Fruit fly (Drosophila melanogaster) whole organism, embryonic: Measurements from ENCODE around the gene Ccn.

Experiments
- Antp ChIP-seq: fragments of 200-800 bp; sonication (Bioruptor generic); optimal IDR thresholded peaks from 3 replicates; lab custom pipeline; 2016; ENCODE audit warnings: missing biosample characterization, missing genetic modification characterization
- Asciz ChIP-seq: fragments of 200-800 bp; sonication (Bioruptor generic); optimal IDR thresholded peaks from 2 replicates; lab custom pipeline; 2017; ENCODE audit warnings: missing biosample characterization, mild to moderate bottlenecking, missing genetic modification characterization, missing genetic modification reagents
- BEAF-32 ChIP-seq: fragments of 200-800 bp; sonication (Bioruptor generic); optimal IDR thresholded peaks from 3 replicates; lab custom pipeline; 2017; ENCODE audit warnings: missing biosample characterization, missing genetic modification characterization, mild to moderate bottlenecking, moderate library complexity, missing genetic modification reagents
- Bdp1 ChIP-seq: fragments of 200-800 bp; sonication (Bioruptor generic); optimal IDR thresholded peaks from 3 replicates; lab custom pipeline; 2016; ENCODE audit warnings: missing biosample characterization, missing genetic modification characterization
- CG10147 ChIP-seq: fragments of 200-800 bp; sonication (Bioruptor generic); optimal IDR thresholded peaks from 2 replicates; lab custom pipeline; 2019; ENCODE audit warnings: missing biosample characterization, mild to moderate bottlenecking, missing genetic modification characterization, moderate library complexity
- CG10274 ChIP-seq: fragments of 200-800 bp; sonication (Bioruptor generic); optimal IDR thresholded peaks from 3 replicates; lab custom pipeline; 2017; ENCODE audit warnings: missing biosample characterization, mild to moderate bottlenecking, missing genetic modification characterization
- CG11696 ChIP-seq: fragments of 200-800 bp; sonication (Bioruptor generic); IDR thresholded peaks from 2 replicates; pipeline ENCODE4 v1.3.6; 2022; ENCODE audit warnings: missing biosample characterization, missing genetic modification characterization
- CG12744 ChIP-seq: fragments of 200-800 bp; sonication (Bioruptor generic); optimal IDR thresholded peaks from 2 replicates; lab custom pipeline; 2016; ENCODE audit warnings: missing biosample characterization, missing genetic modification characterization
- CG14050 ChIP-seq: fragments of 200-800 bp; sonication (Bioruptor generic); IDR thresholded peaks from 3 replicates; pipeline ENCODE4 v1.3.6; 2022; ENCODE audit warnings: missing biosample characterization, missing genetic modification characterization
- CG14965 ChIP-seq: fragments of 200-800 bp; sonication (Bioruptor generic); optimal IDR thresholded peaks from 2 replicates; lab custom pipeline; 2016; ENCODE audit warnings: missing biosample characterization, missing genetic modification characterization, borderline replicate concordance
- CG15696 ChIP-seq: fragments of 200-800 bp; sonication (Bioruptor generic); optimal IDR thresholded peaks from 2 replicates; lab custom pipeline; 2019; ENCODE audit warnings: missing biosample characterization, mild to moderate bottlenecking, missing genetic modification characterization, moderate library complexity
- CG18262 ChIP-seq: fragments of 200-800 bp; optimal IDR thresholded peaks from 3 replicates; lab custom pipeline; 2019; ENCODE audit warnings: missing biosample characterization, mild to moderate bottlenecking, missing genetic modification characterization, moderate library complexity
- CG18619 ChIP-seq: fragments of 200-800 bp; sonication (Bioruptor generic); optimal IDR thresholded peaks from 3 replicates; lab custom pipeline; 2017; ENCODE audit warnings: missing biosample characterization, mild to moderate bottlenecking, missing genetic modification characterization
- CG2120 ChIP-seq: fragments of 200-800 bp; sonication (Bioruptor generic); optimal IDR thresholded peaks from 3 replicates; lab custom pipeline; 2016; ENCODE audit warnings: missing biosample characterization, missing genetic modification characterization
- CG30431 ChIP-seq: fragments of 200-800 bp; sonication (Bioruptor generic); optimal IDR thresholded peaks from 2 replicates; lab custom pipeline; 2017; ENCODE audit warnings: missing biosample characterization, missing genetic modification characterization
- CG31388 ChIP-seq: fragments of 200-800 bp; sonication (Bioruptor generic); optimal IDR thresholded peaks from 2 replicates; lab custom pipeline; 2016; ENCODE audit warnings: missing biosample characterization, missing genetic modification characterization
- CG6254 ChIP-seq: fragments of 200-800 bp; sonication (Bioruptor generic); optimal IDR thresholded peaks from 3 replicates; lab custom pipeline; 2017; ENCODE audit warnings: mild to moderate bottlenecking, missing biosample characterization, missing genetic modification reagents, missing genetic modification characterization
- CG8924 ChIP-seq: fragments of 200-800 bp; optimal IDR thresholded peaks from 3 replicates; lab custom pipeline; 2019; ENCODE audit warnings: missing biosample characterization, mild to moderate bottlenecking, missing genetic modification characterization, moderate library complexity
- CTCF ChIP-seq: fragments of 200-800 bp; sonication (Bioruptor generic); optimal IDR thresholded peaks from 2 replicates; lab custom pipeline; 2017; ENCODE audit warnings: missing biosample characterization, mild to moderate bottlenecking, missing genetic modification characterization, moderate library complexity
- Camta ChIP-seq: fragments of 200-800 bp; sonication (Bioruptor generic); optimal IDR thresholded peaks from 2 replicates; lab custom pipeline; 2016; ENCODE audit warnings: missing biosample characterization, missing genetic modification characterization
- CrebB ChIP-seq: fragments of 200-800 bp; sonication (Bioruptor generic); optimal IDR thresholded peaks from 3 replicates; lab custom pipeline; 2018; ENCODE audit warnings: missing biosample characterization, mild to moderate bottlenecking, missing genetic modification characterization
- Fer1 ChIP-seq: fragments of 200-800 bp; sonication (Bioruptor generic); optimal IDR thresholded peaks from 2 replicates; lab custom pipeline; 2017; ENCODE audit warnings: missing biosample characterization, mild to moderate bottlenecking, missing genetic modification characterization
- Hsf ChIP-seq: fragments of 200-800 bp; sonication (Bioruptor generic); optimal IDR thresholded peaks from 3 replicates; lab custom pipeline; 2016; ENCODE audit warnings: missing biosample characterization, missing genetic modification characterization
- Jarid2 ChIP-seq: fragments of 200-800 bp; sonication (Bioruptor generic); optimal IDR thresholded peaks from 3 replicates; lab custom pipeline; 2017; ENCODE audit warnings: mild to moderate bottlenecking, missing biosample characterization, missing genetic modification reagents, missing genetic modification characterization
- Neu2 ChIP-seq: fragments of 200-800 bp; sonication (Bioruptor generic); optimal IDR thresholded peaks from 3 replicates; lab custom pipeline; 2016; ENCODE audit warnings: missing biosample characterization, missing genetic modification characterization, borderline replicate concordance
- Rfx ChIP-seq: fragments of 200-800 bp; sonication (Bioruptor generic); IDR thresholded peaks from 2 replicates; pipeline ENCODE4 v1.3.6; 2022; ENCODE audit warnings: missing biosample characterization, missing genetic modification characterization
- Spps ChIP-seq: fragments of 200-800 bp; sonication (Bioruptor generic); optimal IDR thresholded peaks from 2 replicates; lab custom pipeline; 2018; ENCODE audit warnings: missing biosample characterization, mild to moderate bottlenecking, missing genetic modification characterization
- amos ChIP-seq: fragments of 200-800 bp; sonication (Bioruptor generic); IDR thresholded peaks from 2 replicates; pipeline ENCODE4 v1.3.6; 2022; ENCODE audit warnings: missing biosample characterization, missing genetic modification characterization; ENCODE audit not compliant: partially characterized antibody
- ase ChIP-seq: fragments of 200-800 bp; sonication (Bioruptor generic); IDR thresholded peaks from 3 replicates; pipeline ENCODE4 v1.3.6; 2022; ENCODE audit warnings: missing biosample characterization, missing genetic modification characterization
- cg ChIP-seq: fragments of 200-800 bp; sonication (Bioruptor generic); optimal IDR thresholded peaks from 3 replicates; lab custom pipeline; 2019; ENCODE audit warnings: missing biosample characterization, mild to moderate bottlenecking, missing genetic modification characterization, moderate library complexity
- chif ChIP-seq, 2 experiments: fragments of 200-800 bp; sonication (Bioruptor generic); optimal IDR thresholded peaks; 3 replicates each; lab custom pipeline; 2016; ENCODE audit warnings: missing biosample characterization in 2 of 2, missing genetic modification characterization in 2 of 2
- dmrt11E ChIP-seq: fragments of 200-800 bp; sonication (Bioruptor generic); optimal IDR thresholded peaks from 3 replicates; lab custom pipeline; 2018; ENCODE audit warnings: missing biosample characterization, mild to moderate bottlenecking, missing genetic modification characterization, moderate library complexity
- dpn ChIP-seq, 2 experiments: fragments of 200-800 bp; sonication (Bioruptor generic); optimal IDR thresholded peaks; 3 replicates each; lab custom pipeline; 2016; ENCODE audit warnings: missing biosample characterization in 2 of 2, missing genetic modification characterization in 2 of 2
- ems ChIP-seq: fragments of 200-800 bp; sonication (Bioruptor generic); optimal IDR thresholded peaks from 3 replicates; lab custom pipeline; 2016; ENCODE audit warnings: missing biosample characterization, missing genetic modification characterization
- fd64A ChIP-seq: fragments of 200-800 bp; sonication (Bioruptor generic); optimal IDR thresholded peaks from 3 replicates; lab custom pipeline; 2018; ENCODE audit warnings: missing biosample characterization, mild to moderate bottlenecking, missing genetic modification characterization
- fd96Cb ChIP-seq: fragments of 200-800 bp; sonication (Bioruptor generic); optimal IDR thresholded peaks from 2 replicates; lab custom pipeline; 2018; ENCODE audit warnings: missing biosample characterization, mild to moderate bottlenecking, missing genetic modification characterization, moderate library complexity
- gcm ChIP-seq: fragments of 200-800 bp; sonication (Bioruptor generic); optimal IDR thresholded peaks from 2 replicates; lab custom pipeline; 2019; ENCODE audit warnings: missing biosample characterization, mild to moderate bottlenecking, missing genetic modification characterization, moderate library complexity
- grau ChIP-seq: fragments of 200-800 bp; optimal IDR thresholded peaks from 3 replicates; lab custom pipeline; 2019; ENCODE audit warnings: missing biosample characterization, mild to moderate bottlenecking, missing genetic modification characterization, moderate library complexity
- lola ChIP-seq, 3 experiments: fragments of >200 bp in 2 of 3; fragments of 200-800 bp in 1 of 3; sonication (Bioruptor generic) in 1 of 3; optimal IDR thresholded peaks; 2 replicates each; lab custom pipeline; 2017 to 2019; ENCODE audit warnings: missing biosample characterization in 3 of 3, missing genetic modification characterization in 3 of 3, mild to moderate bottlenecking in 1 of 3, moderate library complexity in 1 of 3
- luna ChIP-seq: fragments of 200-800 bp; sonication (Bioruptor generic); optimal IDR thresholded peaks from 2 replicates; lab custom pipeline; 2016; ENCODE audit warnings: missing biosample characterization, missing genetic modification characterization
- mam ChIP-seq: fragments of 200-800 bp; sonication (Bioruptor generic); optimal IDR thresholded peaks from 3 replicates; lab custom pipeline; 2016; ENCODE audit warnings: missing biosample characterization, missing genetic modification characterization
- nom ChIP-seq: fragments of 200-800 bp; sonication (Bioruptor generic); optimal IDR thresholded peaks from 2 replicates; lab custom pipeline; 2017; ENCODE audit warnings: missing biosample characterization, missing genetic modification characterization, mild to moderate bottlenecking, moderate library complexity, missing genetic modification reagents
- pan ChIP-seq, 4 experiments: fragments of >200 bp in 3 of 4; fragments of 200-800 bp in 1 of 4; sonication (Bioruptor generic) in 1 of 4; optimal IDR thresholded peaks in 3 of 4; IDR thresholded peaks in 1 of 4; 2 replicates each; pipeline versions ENCODE4 v1.3.6 to Lab custom; 2017 to 2022; ENCODE audit warnings: missing biosample characterization in 2 of 4, missing genetic modification characterization in 2 of 4, mixed read lengths in 1 of 4
- phol ChIP-seq: fragments of 200-800 bp; sonication (Bioruptor generic); optimal IDR thresholded peaks from 3 replicates; lab custom pipeline; 2018; ENCODE audit warnings: missing biosample characterization, mild to moderate bottlenecking, missing genetic modification characterization, moderate library complexity
- sens-2 ChIP-seq: fragments of 200-800 bp; sonication (Bioruptor generic); IDR thresholded peaks from 2 replicates; pipeline ENCODE4 v1.3.6; 2022; ENCODE audit warnings: missing biosample characterization, missing genetic modification characterization
- sqz ChIP-seq: fragments of 200-800 bp; sonication (Bioruptor generic); optimal IDR thresholded peaks from 3 replicates; lab custom pipeline; 2018; ENCODE audit warnings: missing biosample characterization, mild to moderate bottlenecking, missing genetic modification characterization
- trem ChIP-seq: fragments of 200-800 bp; optimal IDR thresholded peaks from 3 replicates; lab custom pipeline; 2019; ENCODE audit warnings: missing biosample characterization, mild to moderate bottlenecking, missing genetic modification characterization, moderate library complexity
- zfh1 ChIP-seq: fragments of 200-800 bp; sonication (Bioruptor generic); IDR thresholded peaks from 3 replicates; pipeline ENCODE4 v1.3.6; 2022; ENCODE audit warnings: missing biosample characterization, missing genetic modification characterization

Ccn gene

dm6 chr3L:17657728-17658379 lies 32.0 kb upstream of the Ccn start (continued):
- TF ChIP-seq CG14050 (GFP tag; lab: Robert Waterston, UW) (no peak; the same call in 2 of the 3 replicates), CG8924 (tag; lab: Kevin White, UChicago) (peak; percentile 46), CG18262 (tag; lab: Kevin White, UChicago) (peak; percentile 52), CG15696 (peak; percentile 20), pan (optimal IDR thresholded peaks at IDR 0.05; lab: Kevin White, UChicago) (no peak), pan (GFP tag; optimal IDR thresholded peaks at IDR 0.05 in 1 of 2, IDR thresholded peaks at IDR 0.05 in 1 of 2) (peak in 1 of 2 experiments; percentile 40), luna (GFP tag; lab: Kevin White, UChicago) (peak; percentile 19), gcm (GFP tag; lab: Kevin White, UChicago) (peak; percentile 32), amos (GFP tag; lab: Robert Waterston, UW) (no peak; the same call in 1 of the 2 replicates), zfh1 (GFP tag; lab: Robert Waterston, UW) (0 out of 3 replicates have a peak, but pooled peaks have one; percentile 35), Hsf (GFP tag; lab: Kevin White, UChicago) (peak; percentile 25), CG6254 (GFP tag; lab: Kevin White, UChicago) (peak; percentile 39), cg (GFP tag; lab: Kevin White, UChicago) (no peak), fd64A (GFP tag; lab: Kevin White, UChicago) (no peak), Neu2 (no peak), CG10147 (GFP tag; lab: Kevin White, UChicago) (peak; percentile 23), fd96Cb (tag; lab: Kevin White, UChicago) (peak; percentile 48), nom (peak; percentile 71), CG31388 (GFP tag; lab: Kevin White, UChicago) (no peak), BEAF-32 (GFP tag; lab: Kevin White, UChicago) (no peak), Antp (GFP tag; lab: Kevin White, UChicago) (peak; percentile 4), CG30431 (GFP tag; lab: Kevin White, UChicago) (peak; percentile 14), grau (peak; percentile 43), ems (peak; percentile 27), chif (GFP tag; optimal IDR thresholded peaks at IDR 0.05; lab: Kevin White, UChicago) (peak; percentile 30 to 62), CG2120 (GFP tag; lab: Kevin White, UChicago) (peak; percentile 38), lola (GFP tag; optimal IDR thresholded peaks at IDR 0.05; lab: Kevin White, UChicago) (peak in 1 of 3 experiments; percentile 37), CrebB (tag; lab: Kevin White, UChicago) (no peak), Asciz (GFP tag; lab: Kevin White, UChicago) (peak; percentile 50), CG12744 (GFP tag; lab: Kevin White, UChicago) (peak; percentile 22), sqz (GFP tag; lab: Kevin White, UChicago) (no peak), mam (GFP tag; lab: Kevin White, UChicago) (peak; percentile 16), Spps (tag; lab: Kevin White, UChicago) (peak; percentile 15), Jarid2 (no peak), dmrt11E (tag; lab: Kevin White, UChicago) (peak; percentile 45), CG10274 (GFP tag; lab: Kevin White, UChicago) (peak; percentile 7), sens-2 (GFP tag; lab: Robert Waterston, UW) (peak; percentile 38; the same call in 1 of the 2 replicates), Bdp1 (peak; percentile 31), CG14965 (no peak), CG11696 (GFP tag; lab: Robert Waterston, UW) (peak; percentile 89), Fer1 (GFP tag; lab: Kevin White, UChicago) (peak; percentile 11), CG18619 (peak; percentile 34), phol (peak; percentile 52), Camta (GFP tag; lab: Kevin White, UChicago) (peak; percentile 32), dpn (GFP tag; optimal IDR thresholded peaks at IDR 0.05; lab: Kevin White, UChicago) (peak in 1 of 2 experiments; percentile 36), CTCF (peak; percentile 10), trem (tag; lab: Kevin White, UChicago) (peak; percentile 47), ase (GFP tag; lab: Robert Waterston, UW) (no peak), Rfx (GFP tag; lab: Robert Waterston, UW) (0 out of 2 replicates have a peak, but pooled peaks have one; percentile 4)
